Fruit fly (Drosophila melanogaster) whole organism, embryonic: ENCODE data around the gene CCHa1.

Source experiments
- B-H2 ChIP-seq: fragments of 200-800 bp; sonication (Bioruptor generic); optimal IDR thresholded peaks from 2 replicates; lab custom pipeline; 2018; ENCODE audit warnings: missing biosample characterization, mild to moderate bottlenecking, missing genetic modification characterization
- Bteb2 ChIP-seq: fragments of 200-800 bp; sonication (Bioruptor generic); optimal IDR thresholded peaks from 2 replicates; lab custom pipeline; 2016; ENCODE audit warnings: missing biosample characterization, missing genetic modification characterization
- CG11085 ChIP-seq: fragments of 200-800 bp; sonication (Bioruptor generic); IDR thresholded peaks from 2 replicates; pipeline ENCODE4 v1.3.6; 2022; ENCODE audit warnings: missing biosample characterization, missing genetic modification characterization
- CG11695 ChIP-seq: fragments of 200-800 bp; sonication (Bioruptor generic); IDR thresholded peaks from 3 replicates; pipeline ENCODE4 v1.3.6; 2022; ENCODE audit warnings: missing biosample characterization, missing genetic modification characterization
- CG13123 ChIP-seq: fragments of 200-800 bp; sonication (Bioruptor generic); optimal IDR thresholded peaks from 2 replicates; lab custom pipeline; 2016; ENCODE audit warnings: missing biosample characterization, missing genetic modification characterization
- CG17361 ChIP-seq: fragments of 200-800 bp; sonication (Bioruptor generic); IDR thresholded peaks from 3 replicates; pipeline ENCODE4 v1.3.6; 2022; ENCODE audit warnings: missing biosample characterization, missing genetic modification characterization
- CG18262 ChIP-seq: fragments of 200-800 bp; optimal IDR thresholded peaks from 3 replicates; lab custom pipeline; 2019; ENCODE audit warnings: missing biosample characterization, mild to moderate bottlenecking, missing genetic modification characterization, moderate library complexity
- CG2116 ChIP-seq: fragments of 200-800 bp; sonication (Bioruptor generic); optimal IDR thresholded peaks from 3 replicates; lab custom pipeline; 2018; ENCODE audit warnings: missing biosample characterization, mild to moderate bottlenecking, missing genetic modification characterization
- CG30403 ChIP-seq: fragments of 200-800 bp; sonication (Bioruptor generic); optimal IDR thresholded peaks from 3 replicates; lab custom pipeline; 2016; ENCODE audit warnings: missing biosample characterization, missing genetic modification characterization
- CG3163 ChIP-seq: fragments of 200-800 bp; sonication (Bioruptor generic); optimal IDR thresholded peaks from 3 replicates; lab custom pipeline; 2016; ENCODE audit warnings: missing biosample characterization, missing genetic modification characterization
- CG32772 ChIP-seq: fragments of 200-800 bp; sonication (Bioruptor generic); IDR thresholded peaks from 2 replicates; pipeline ENCODE4 v1.3.6; 2022; ENCODE audit warnings: missing biosample characterization, missing genetic modification characterization
- CG33213 ChIP-seq: fragments of 200-800 bp; sonication (Bioruptor generic); optimal IDR thresholded peaks from 3 replicates; lab custom pipeline; 2016; ENCODE audit warnings: missing biosample characterization, missing genetic modification characterization
- CG33557 ChIP-seq: fragments of 200-800 bp; sonication (Bioruptor generic); optimal IDR thresholded peaks from 2 replicates; lab custom pipeline; 2019; ENCODE audit warnings: missing biosample characterization, mild to moderate bottlenecking, missing genetic modification characterization, moderate library complexity
- CG34376 ChIP-seq: fragments of 200-800 bp; sonication (Bioruptor generic); optimal IDR thresholded peaks from 2 replicates; lab custom pipeline; 2018; ENCODE audit warnings: missing biosample characterization, mild to moderate bottlenecking, missing genetic modification characterization
- CG5245 ChIP-seq: fragments of 200-800 bp; sonication (Bioruptor generic); optimal IDR thresholded peaks from 3 replicates; lab custom pipeline; 2016; ENCODE audit warnings: missing biosample characterization, missing genetic modification characterization
- CG8281 ChIP-seq: fragments of 200-800 bp; sonication (Bioruptor generic); optimal IDR thresholded peaks from 2 replicates; lab custom pipeline; 2018; ENCODE audit warnings: missing biosample characterization, mild to moderate bottlenecking, missing genetic modification characterization, moderate library complexity
- CG8924 ChIP-seq: fragments of 200-800 bp; optimal IDR thresholded peaks from 3 replicates; lab custom pipeline; 2019; ENCODE audit warnings: missing biosample characterization, mild to moderate bottlenecking, missing genetic modification characterization, moderate library complexity
- CG8944 ChIP-seq: fragments of 200-800 bp; sonication (Bioruptor generic); optimal IDR thresholded peaks from 3 replicates; lab custom pipeline; 2016; ENCODE audit warnings: missing biosample characterization, missing genetic modification characterization
- D ChIP-seq, 2 experiments: fragments of 200-800 bp in 1 of 2; fragments of >200 bp in 1 of 2; sonication (Bioruptor generic) in 1 of 2; optimal IDR thresholded peaks; 2 replicates in 1 of 2; 3 replicates in 1 of 2; lab custom pipeline; 2017; ENCODE audit warnings: mild to moderate bottlenecking in 1 of 2, missing biosample characterization in 1 of 2, missing genetic modification characterization in 1 of 2, missing genetic modification reagents in 1 of 2
- Dad ChIP-seq: fragments of 200-800 bp; sonication (Bioruptor generic); optimal IDR thresholded peaks from 3 replicates; lab custom pipeline; 2016; ENCODE audit warnings: missing biosample characterization, missing genetic modification characterization
- Doc3 ChIP-seq: fragments of 200-800 bp; sonication (Bioruptor generic); IDR thresholded peaks from 3 replicates; pipeline ENCODE4 v1.3.6; 2022; ENCODE audit warnings: missing biosample characterization, missing genetic modification characterization; ENCODE audit not compliant: partially characterized antibody
- Eip74EF ChIP-seq, 2 experiments: fragments of 200-800 bp in 1 of 2; fragments of >200 bp in 1 of 2; sonication (Bioruptor generic) in 1 of 2; optimal IDR thresholded peaks; 2 replicates each; lab custom pipeline; 2017 to 2019; ENCODE audit warnings: missing biosample characterization in 2 of 2, missing genetic modification characterization in 2 of 2, mild to moderate bottlenecking in 1 of 2, moderate library complexity in 1 of 2
- Fer3 ChIP-seq: fragments of 200-800 bp; sonication (Bioruptor generic); optimal IDR thresholded peaks from 2 replicates; lab custom pipeline; 2018; ENCODE audit warnings: missing biosample characterization, mild to moderate bottlenecking, missing genetic modification characterization, moderate library complexity
- Lpt ChIP-seq: fragments of >200 bp; optimal IDR thresholded peaks from 2 replicates; lab custom pipeline; 2018; ENCODE audit warnings: missing biosample characterization, missing genetic modification characterization
- MBD-R2 ChIP-seq: fragments of 200-800 bp; sonication (Bioruptor generic); IDR thresholded peaks from 2 replicates; pipeline ENCODE4 v1.3.6; 2022; ENCODE audit warnings: missing biosample characterization, missing genetic modification characterization
- Poxn ChIP-seq: fragments of 200-800 bp; sonication (Bioruptor generic); IDR thresholded peaks from 2 replicates; pipeline ENCODE4 v1.3.6; 2022; ENCODE audit warnings: missing biosample characterization, missing genetic modification characterization
- Rx ChIP-seq: fragments of 200-800 bp; sonication (Bioruptor generic); IDR thresholded peaks from 2 replicates; pipeline ENCODE4 v1.3.6; 2022; ENCODE audit warnings: missing biosample characterization, missing genetic modification characterization
- Vsx1 ChIP-seq: fragments of 200-800 bp; sonication (Bioruptor generic); optimal IDR thresholded peaks from 2 replicates; lab custom pipeline; 2017; ENCODE audit warnings: missing biosample characterization, mild to moderate bottlenecking, missing genetic modification characterization, missing genetic modification reagents
- Xbp1 ChIP-seq: fragments of 200-800 bp; sonication (Bioruptor generic); optimal IDR thresholded peaks from 3 replicates; lab custom pipeline; 2016; ENCODE audit warnings: missing biosample characterization, mild to moderate bottlenecking, missing genetic modification characterization
- Xrp1 ChIP-seq: fragments of 200-800 bp; sonication (Bioruptor generic); IDR thresholded peaks from 2 replicates; pipeline ENCODE4 v1.3.6; 2022; ENCODE audit warnings: missing biosample characterization, missing genetic modification characterization
- al ChIP-seq: fragments of 200-800 bp; sonication (Bioruptor generic); IDR thresholded peaks from 2 replicates; pipeline ENCODE4 v1.3.6; 2022; ENCODE audit warnings: missing biosample characterization, missing genetic modification characterization
- amos ChIP-seq: fragments of 200-800 bp; sonication (Bioruptor generic); IDR thresholded peaks from 2 replicates; pipeline ENCODE4 v1.3.6; 2022; ENCODE audit warnings: missing biosample characterization, missing genetic modification characterization; ENCODE audit not compliant: partially characterized antibody
- bowl ChIP-seq: fragments of 200-800 bp; sonication (Bioruptor generic); IDR thresholded peaks from 2 replicates; pipeline ENCODE4 v1.3.6; 2022; ENCODE audit warnings: missing biosample characterization, missing genetic modification characterization
- btn ChIP-seq: fragments of 200-800 bp; sonication (Bioruptor generic); optimal IDR thresholded peaks from 2 replicates; lab custom pipeline; 2016; ENCODE audit warnings: missing biosample characterization, missing genetic modification characterization
- cwo ChIP-seq: fragments of 200-800 bp; sonication (Bioruptor generic); optimal IDR thresholded peaks from 3 replicates; lab custom pipeline; 2017; ENCODE audit warnings: missing biosample characterization, missing genetic modification characterization, mild to moderate bottlenecking, moderate library complexity, missing genetic modification reagents
- esg ChIP-seq: fragments of 200-800 bp; sonication (Bioruptor generic); conservative IDR thresholded peaks from 2 replicates; pipeline ENCODE4 v1.3.6; 2022; ENCODE audit warnings: missing biosample characterization, missing genetic modification characterization
- eve ChIP-seq, 2 experiments: fragments of >200 bp; optimal IDR thresholded peaks; 2 replicates each; lab custom pipeline; 2017; ENCODE audit warnings: missing biosample characterization in 2 of 2, missing genetic modification characterization in 2 of 2
- ewg ChIP-seq: fragments of 200-800 bp; sonication (Bioruptor generic); optimal IDR thresholded peaks from 3 replicates; lab custom pipeline; 2017; ENCODE audit warnings: mild to moderate bottlenecking, missing biosample characterization, missing genetic modification reagents, missing genetic modification characterization
- jigr1 ChIP-seq: fragments of 200-800 bp; sonication (Bioruptor generic); IDR thresholded peaks from 3 replicates; pipeline ENCODE4 v1.3.6; 2022; ENCODE audit warnings: missing biosample characterization, missing genetic modification characterization
- ken ChIP-seq: fragments of 200-800 bp; sonication (Bioruptor generic); IDR thresholded peaks from 3 replicates; pipeline ENCODE4 v1.3.6; 2022; ENCODE audit warnings: missing biosample characterization, missing genetic modification characterization
- luna ChIP-seq: fragments of 200-800 bp; sonication (Bioruptor generic); optimal IDR thresholded peaks from 2 replicates; lab custom pipeline; 2016; ENCODE audit warnings: missing biosample characterization, missing genetic modification characterization
- nom ChIP-seq: fragments of 200-800 bp; sonication (Bioruptor generic); optimal IDR thresholded peaks from 2 replicates; lab custom pipeline; 2017; ENCODE audit warnings: missing biosample characterization, missing genetic modification characterization, mild to moderate bottlenecking, moderate library complexity, missing genetic modification reagents
- otp ChIP-seq: fragments of 200-800 bp; sonication (Bioruptor generic); IDR thresholded peaks from 3 replicates; pipeline ENCODE4, ENCODE4 v1.3.6; 2022; ENCODE audit warnings: missing biosample characterization, missing genetic modification characterization
- pan ChIP-seq, 4 experiments: fragments of >200 bp in 3 of 4; fragments of 200-800 bp in 1 of 4; sonication (Bioruptor generic) in 1 of 4; optimal IDR thresholded peaks in 3 of 4; IDR thresholded peaks in 1 of 4; 2 replicates each; pipeline versions ENCODE4 v1.3.6 to Lab custom; 2017 to 2022; ENCODE audit warnings: missing biosample characterization in 2 of 4, missing genetic modification characterization in 2 of 4, mixed read lengths in 1 of 4
- pb ChIP-seq: fragments of 200-800 bp; sonication (Bioruptor generic); optimal IDR thresholded peaks from 3 replicates; lab custom pipeline; 2016; ENCODE audit warnings: missing biosample characterization, missing genetic modification characterization
- phol ChIP-seq: fragments of 200-800 bp; sonication (Bioruptor generic); optimal IDR thresholded peaks from 3 replicates; lab custom pipeline; 2018; ENCODE audit warnings: missing biosample characterization, mild to moderate bottlenecking, missing genetic modification characterization, moderate library complexity
- shn ChIP-seq: fragments of 200-800 bp; sonication (Bioruptor generic); optimal IDR thresholded peaks from 3 replicates; lab custom pipeline; 2016; ENCODE audit warnings: missing biosample characterization, missing genetic modification characterization
- sim ChIP-seq: fragments of 200-800 bp; sonication (Bioruptor generic); IDR thresholded peaks from 2 replicates; pipeline ENCODE4 v1.3.6; 2022; ENCODE audit warnings: missing biosample characterization, missing genetic modification characterization
- unc-4 ChIP-seq: fragments of 200-800 bp; sonication (Bioruptor generic); IDR thresholded peaks from 2 replicates; pipeline ENCODE4 v1.3.6; 2022; ENCODE audit warnings: missing biosample characterization, missing genetic modification characterization; ENCODE audit not compliant: partially characterized antibody
- z ChIP-seq: fragments of 200-800 bp; sonication (Bioruptor generic); IDR thresholded peaks from 3 replicates; pipeline ENCODE4 v1.3.6; 2022; ENCODE audit warnings: missing biosample characterization, missing genetic modification characterization

The CCHa1 gene

DNA sequence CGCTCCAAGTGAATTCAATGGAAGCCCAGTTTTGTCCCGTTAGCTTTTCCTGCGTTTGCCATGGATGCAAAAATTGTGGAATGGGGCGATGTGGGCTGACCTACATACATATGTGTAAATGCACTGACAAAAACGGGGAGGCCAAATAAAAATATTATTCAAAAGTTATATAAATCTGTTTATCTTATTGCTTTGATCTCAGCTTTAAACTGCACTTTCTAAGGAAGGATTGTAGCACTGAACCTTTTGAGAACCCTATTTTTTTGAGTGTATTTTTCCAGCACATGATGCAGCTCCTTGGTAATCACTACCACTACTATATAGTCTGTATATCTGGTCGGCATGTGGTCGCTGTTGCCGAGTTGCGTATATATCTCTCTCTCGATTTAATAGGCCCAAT, 19.6 kb downstream of the CCHa1 start (continued):
- TF ChIP-seq amos (GFP tag; lab: Robert Waterston, UW) (no peak), Dad (peak; percentile 17), CG3163 (GFP tag; lab: Kevin White, UChicago) (no peak), CG5245 (GFP tag; lab: Kevin White, UChicago) (peak; percentile 60), Doc3 (GFP tag; lab: Robert Waterston, UW) (no peak), CG34376 (GFP tag; lab: Kevin White, UChicago) (no peak), ken (GFP tag; lab: Robert Waterston, UW) (0 out of 3 replicates have a peak, but pooled peaks have one; percentile 45), Eip74EF (GFP tag; optimal IDR thresholded peaks at IDR 0.05; lab: Kevin White, UChicago) (no peak), bowl (no peak), Poxn (GFP tag; lab: Robert Waterston, UW) (no peak), CG8281 (no peak), z (GFP tag; lab: Robert Waterston, UW) (no peak), CG13123 (GFP tag; lab: Kevin White, UChicago) (no peak), B-H2 (no peak), Lpt (GFP tag; lab: Kevin White, UChicago) (no peak), otp (GFP tag; lab: Robert Waterston, UW) (peak; percentile 66; the same call in 2 of the 3 replicates), CG30403 (peak; percentile 38), CG2116 (GFP tag; lab: Kevin White, UChicago) (no peak), Fer3 (peak; percentile 52), D (optimal IDR thresholded peaks at IDR 0.05; lab: Kevin White, UChicago) (no peak), D (GFP tag; optimal IDR thresholded peaks at IDR 0.05; lab: Kevin White, UChicago) (peak; percentile 8), Bteb2 (GFP tag; lab: Kevin White, UChicago) (no peak), Vsx1 (no peak), al (GFP tag; lab: Robert Waterston, UW) (no peak), CG11085 (no peak), MBD-R2 (GFP tag; lab: Robert Waterston, UW) (0 out of 2 replicates have a peak, but pooled peaks have one; percentile 11), esg (GFP tag; lab: Robert Waterston, UW) (peak; percentile 25; the same call in 1 of the 2 replicates), cwo (GFP tag; lab: Kevin White, UChicago) (peak; percentile 52), ewg (GFP tag; lab: Kevin White, UChicago) (no peak), nom (peak; percentile 32), CG8924 (tag; lab: Kevin White, UChicago) (no peak), Rx (GFP tag; lab: Robert Waterston, UW) (0 out of 2 replicates have a peak, but pooled peaks have one; percentile 12), btn (no peak), CG18262 (tag; lab: Kevin White, UChicago) (no peak), sim (no peak), unc-4 (GFP tag; lab: Robert Waterston, UW) (no peak), pan (optimal IDR thresholded peaks at IDR 0.05; lab: Kevin White, UChicago) (no peak), pan (GFP tag; optimal IDR thresholded peaks at IDR 0.05 in 1 of 2, IDR thresholded peaks at IDR 0.05 in 1 of 2) (peak in 1 of 2 experiments; percentile 73), eve (GFP tag; optimal IDR thresholded peaks at IDR 0.05; lab: Kevin White, UChicago) (peak in 1 of 2 experiments; percentile 30), pb (GFP tag; lab: Kevin White, UChicago) (no peak), CG33557 (GFP tag; lab: Kevin White, UChicago) (no peak), CG32772 (GFP tag; lab: Robert Waterston, UW) (peak; percentile 52; the same call in 1 of the 2 replicates), CG17361 (GFP tag; lab: Robert Waterston, UW) (0 out of 3 replicates have a peak, but pooled peaks have one; percentile 15), shn (no peak), Xrp1 (GFP tag; lab: Robert Waterston, UW) (peak; percentile 32; the same call in 1 of the 2 replicates), CG33213 (GFP tag; lab: Kevin White, UChicago) (no peak), Xbp1 (GFP tag; lab: Kevin White, UChicago) (peak; percentile 32), CG11695 (GFP tag; lab: Robert Waterston, UW) (peak; percentile 62; the same call in 1 of the 3 replicates), jigr1 (GFP tag; lab: Robert Waterston, UW) (no peak), phol (tag; lab: Kevin White, UChicago) (peak; percentile 45), CG8944 (GFP tag; lab: Kevin White, UChicago) (no peak), luna (GFP tag; lab: Kevin White, UChicago) (no peak)
